Fruit fly (Drosophila melanogaster): ENCODE measurements around the gene shv.

DNA sequence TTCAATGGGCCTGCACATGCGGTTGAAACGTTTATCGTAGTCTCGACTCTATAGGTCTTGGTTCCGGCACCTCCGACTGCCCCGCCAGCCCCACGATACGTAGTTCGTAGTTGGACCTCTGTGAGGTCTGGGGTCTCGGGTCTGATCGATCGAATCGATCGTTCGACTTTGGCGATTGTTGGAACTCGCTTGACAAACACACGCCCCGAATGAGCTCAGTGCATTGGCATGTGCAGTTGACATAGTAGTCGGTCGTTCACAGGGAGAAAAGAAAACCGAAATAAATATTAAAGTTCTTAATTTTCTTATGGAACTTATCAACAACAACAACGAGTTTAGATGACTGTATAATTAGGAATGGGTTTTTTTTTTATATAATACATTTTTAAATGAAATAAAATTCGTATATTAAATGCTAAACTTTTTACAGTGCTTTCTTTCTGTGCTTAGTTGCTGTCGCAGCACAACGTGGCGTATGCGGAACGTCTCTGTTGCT is 17.5 kb upstream of the shv start:
- no peak for TF ChIP-seq Myc (optimal IDR thresholded peaks at IDR 0.05)
- no peak for TF ChIP-seq ttk (optimal IDR thresholded peaks at IDR 0.05)
- no peak for TF ChIP-seq psq (optimal IDR thresholded peaks at IDR 0.05)
